Fruit fly (Drosophila melanogaster) whole organism, embryonic: Measurements from ENCODE around the gene CG13248.

Source experiments
- Ada2b ChIP-seq: fragments of 200-800 bp; sonication (Bioruptor generic); IDR thresholded peaks from 2 replicates; pipeline ENCODE4 v1.3.6; 2022; ENCODE audit warnings: missing biosample characterization, missing genetic modification characterization
- B-H1 ChIP-seq: fragments of 200-800 bp; sonication (Bioruptor generic); IDR thresholded peaks from 3 replicates; pipeline ENCODE4 v1.3.6; 2022; ENCODE audit warnings: missing biosample characterization, missing genetic modification characterization
- Bgb ChIP-seq: fragments of 200-800 bp; sonication (Bioruptor generic); IDR thresholded peaks from 2 replicates; pipeline ENCODE4 v1.3.6; 2022; ENCODE audit warnings: missing biosample characterization, missing genetic modification characterization; ENCODE audit not compliant: partially characterized antibody
- CG1024 ChIP-seq: fragments of 200-800 bp; sonication (Bioruptor generic); IDR thresholded peaks from 2 replicates; pipeline ENCODE4 v1.3.6; 2022; ENCODE audit warnings: missing biosample characterization, missing genetic modification characterization
- CG10274 ChIP-seq: fragments of 200-800 bp; sonication (Bioruptor generic); optimal IDR thresholded peaks from 3 replicates; lab custom pipeline; 2017; ENCODE audit warnings: missing biosample characterization, mild to moderate bottlenecking, missing genetic modification characterization
- CG11560 ChIP-seq: fragments of 200-800 bp; sonication (Bioruptor generic); IDR thresholded peaks from 3 replicates; pipeline ENCODE4 v1.3.6; 2022; ENCODE audit warnings: missing biosample characterization, missing genetic modification characterization
- CG1233 ChIP-seq: fragments of 200-800 bp; sonication (Bioruptor generic); optimal IDR thresholded peaks from 4 replicates; lab custom pipeline; 2018; ENCODE audit warnings: missing biosample characterization, mild to moderate bottlenecking, missing genetic modification characterization
- CG15073 ChIP-seq: fragments of 200-800 bp; sonication (Bioruptor generic); optimal IDR thresholded peaks from 2 replicates; lab custom pipeline; 2016; ENCODE audit warnings: missing biosample characterization, missing genetic modification characterization
- CG15514 ChIP-seq: fragments of 200-800 bp; sonication (Bioruptor generic); optimal IDR thresholded peaks from 3 replicates; lab custom pipeline; 2017; ENCODE audit warnings: missing biosample characterization, missing genetic modification characterization, mild to moderate bottlenecking, moderate library complexity, missing genetic modification reagents
- CG17359 ChIP-seq: fragments of 200-800 bp; sonication (Bioruptor generic); optimal IDR thresholded peaks from 3 replicates; lab custom pipeline; 2018; ENCODE audit warnings: missing biosample characterization, mild to moderate bottlenecking, missing genetic modification characterization, moderate library complexity
- CG18011 ChIP-seq: fragments of 200-800 bp; sonication (Bioruptor generic); optimal IDR thresholded peaks from 2 replicates; lab custom pipeline; 2017; ENCODE audit warnings: missing biosample characterization, missing genetic modification characterization, mild to moderate bottlenecking, moderate library complexity, missing genotype
- CG31365 ChIP-seq: fragments of 200-800 bp; sonication (Bioruptor generic); optimal IDR thresholded peaks from 2 replicates; lab custom pipeline; 2018; ENCODE audit warnings: missing biosample characterization, mild to moderate bottlenecking, missing genetic modification characterization
- CG32772 ChIP-seq: fragments of 200-800 bp; sonication (Bioruptor generic); IDR thresholded peaks from 2 replicates; pipeline ENCODE4 v1.3.6; 2022; ENCODE audit warnings: missing biosample characterization, missing genetic modification characterization
- CG33557 ChIP-seq: fragments of 200-800 bp; sonication (Bioruptor generic); optimal IDR thresholded peaks from 2 replicates; lab custom pipeline; 2019; ENCODE audit warnings: missing biosample characterization, mild to moderate bottlenecking, missing genetic modification characterization, moderate library complexity
- CG4730 ChIP-seq: fragments of 200-800 bp; sonication (Bioruptor generic); IDR thresholded peaks from 2 replicates; pipeline ENCODE4 v1.3.6; 2022; ENCODE audit warnings: missing biosample characterization, missing genetic modification characterization
- CG4820 ChIP-seq: fragments of 200-800 bp; sonication (Bioruptor generic); optimal IDR thresholded peaks from 3 replicates; lab custom pipeline; 2016; ENCODE audit warnings: missing biosample characterization, missing genetic modification characterization
- CG5180 ChIP-seq: fragments of 200-800 bp; sonication (Bioruptor generic); optimal IDR thresholded peaks from 3 replicates; lab custom pipeline; 2017; ENCODE audit warnings: missing biosample characterization, missing genetic modification characterization, mild to moderate bottlenecking, moderate library complexity, missing genetic modification reagents
- CG6791 ChIP-seq: fragments of 200-800 bp; sonication (Bioruptor generic); IDR thresholded peaks from 3 replicates; pipeline ENCODE4 v1.3.6; 2022; ENCODE audit warnings: missing biosample characterization, missing genetic modification characterization; ENCODE audit not compliant: partially characterized antibody
- CG7786 ChIP-seq: fragments of 200-800 bp; sonication (Bioruptor generic); optimal IDR thresholded peaks from 2 replicates; lab custom pipeline; 2016; ENCODE audit warnings: missing biosample characterization, missing genetic modification characterization
- CG8089 ChIP-seq: fragments of 200-800 bp; sonication (Bioruptor generic); optimal IDR thresholded peaks from 3 replicates; lab custom pipeline; 2016; ENCODE audit warnings: missing biosample characterization, missing genetic modification characterization
- CG8359 ChIP-seq: fragments of 200-800 bp; sonication (Bioruptor generic); optimal IDR thresholded peaks from 2 replicates; lab custom pipeline; 2017; ENCODE audit warnings: missing biosample characterization, mild to moderate bottlenecking, missing genetic modification characterization, borderline replicate concordance
- CG8944 ChIP-seq: fragments of 200-800 bp; sonication (Bioruptor generic); optimal IDR thresholded peaks from 3 replicates; lab custom pipeline; 2016; ENCODE audit warnings: missing biosample characterization, missing genetic modification characterization
- Chrac-16 ChIP-seq: fragments of 200-800 bp; sonication (Bioruptor generic); optimal IDR thresholded peaks from 3 replicates; lab custom pipeline; 2016; ENCODE audit warnings: missing biosample characterization, missing genetic modification characterization
- CkIIα-i1 ChIP-seq: fragments of 200-800 bp; sonication (Bioruptor generic); IDR thresholded peaks from 2 replicates; pipeline ENCODE4 v1.3.6; 2022; ENCODE audit warnings: missing biosample characterization, missing genetic modification characterization
- CoRest ChIP-seq: fragments of 200-800 bp; sonication (Bioruptor generic); optimal IDR thresholded peaks from 3 replicates; lab custom pipeline; 2018; ENCODE audit warnings: missing biosample characterization, mild to moderate bottlenecking, missing genetic modification characterization, moderate library complexity
- Doc3 ChIP-seq: fragments of 200-800 bp; sonication (Bioruptor generic); IDR thresholded peaks from 3 replicates; pipeline ENCODE4 v1.3.6; 2022; ENCODE audit warnings: missing biosample characterization, missing genetic modification characterization; ENCODE audit not compliant: partially characterized antibody
- Hey ChIP-seq: fragments of 200-800 bp; sonication (Bioruptor generic); optimal IDR thresholded peaks from 3 replicates; lab custom pipeline; 2018; ENCODE audit warnings: missing biosample characterization, mild to moderate bottlenecking, missing genetic modification characterization
- HmgZ ChIP-seq: fragments of 200-800 bp; sonication (Bioruptor generic); optimal IDR thresholded peaks from 2 replicates; lab custom pipeline; 2018; ENCODE audit warnings: missing biosample characterization, mild to moderate bottlenecking, missing genetic modification characterization
- Lpt ChIP-seq: fragments of >200 bp; optimal IDR thresholded peaks from 2 replicates; lab custom pipeline; 2018; ENCODE audit warnings: missing biosample characterization, missing genetic modification characterization
- Mad ChIP-seq: fragments of 200-800 bp; sonication (Bioruptor generic); optimal IDR thresholded peaks from 2 replicates; lab custom pipeline; 2016; ENCODE audit warnings: missing biosample characterization, missing genetic modification characterization
- Myb ChIP-seq: fragments of 200-800 bp; sonication (Bioruptor generic); optimal IDR thresholded peaks from 2 replicates; lab custom pipeline; 2016; ENCODE audit warnings: missing biosample characterization, missing genetic modification characterization
- Opbp ChIP-seq: fragments of 200-800 bp; sonication (Bioruptor generic); IDR thresholded peaks from 3 replicates; pipeline ENCODE4 v1.3.6; 2022; ENCODE audit warnings: missing biosample characterization, missing genetic modification characterization; ENCODE audit not compliant: partially characterized antibody
- Scr ChIP-seq: fragments of 200-800 bp; sonication (Bioruptor generic); IDR thresholded peaks from 2 replicates; pipeline ENCODE4 v1.3.6; 2022; ENCODE audit warnings: missing biosample characterization, missing genetic modification characterization; ENCODE audit not compliant: partially characterized antibody
- Stat92E ChIP-seq, 3 experiments: fragments of >200 bp in 2 of 3; fragments of 200-800 bp in 1 of 3; sonication (Bioruptor generic) in 1 of 3; optimal IDR thresholded peaks; 2 replicates each; lab custom pipeline; 2017 to 2019; ENCODE audit warnings: missing biosample characterization in 3 of 3, missing genetic modification characterization in 3 of 3, mild to moderate bottlenecking in 1 of 3, moderate library complexity in 1 of 3
- amos ChIP-seq: fragments of 200-800 bp; sonication (Bioruptor generic); IDR thresholded peaks from 2 replicates; pipeline ENCODE4 v1.3.6; 2022; ENCODE audit warnings: missing biosample characterization, missing genetic modification characterization; ENCODE audit not compliant: partially characterized antibody
- ash1 ChIP-seq: fragments of 200-800 bp; sonication (Bioruptor generic); optimal IDR thresholded peaks from 2 replicates; lab custom pipeline; 2018; ENCODE audit warnings: missing biosample characterization, mild to moderate bottlenecking, missing genetic modification characterization
- bbx ChIP-seq: fragments of 200-800 bp; sonication (Bioruptor generic); IDR thresholded peaks from 2 replicates; pipeline ENCODE4 v1.3.6; 2022; ENCODE audit warnings: missing biosample characterization, missing genetic modification characterization; ENCODE audit not compliant: partially characterized antibody
- cas ChIP-seq: fragments of 200-800 bp; sonication (Bioruptor generic); IDR thresholded peaks from 2 replicates; pipeline ENCODE4 v1.3.6; 2022; ENCODE audit warnings: missing biosample characterization, missing genetic modification characterization
- fd102C ChIP-seq: fragments of 200-800 bp; sonication (Bioruptor generic); optimal IDR thresholded peaks from 2 replicates; lab custom pipeline; 2018; ENCODE audit warnings: missing biosample characterization, mild to moderate bottlenecking, missing genetic modification characterization, moderate library complexity
- fd96Cb ChIP-seq: fragments of 200-800 bp; sonication (Bioruptor generic); optimal IDR thresholded peaks from 2 replicates; lab custom pipeline; 2018; ENCODE audit warnings: missing biosample characterization, mild to moderate bottlenecking, missing genetic modification characterization, moderate library complexity
- hbn ChIP-seq: fragments of 200-800 bp; sonication (Bioruptor generic); IDR thresholded peaks from 2 replicates; pipeline ENCODE4 v1.3.6; 2022; ENCODE audit warnings: missing biosample characterization, missing genetic modification characterization; ENCODE audit not compliant: partially characterized antibody
- lmd ChIP-seq: fragments of 200-800 bp; sonication (Bioruptor generic); IDR thresholded peaks from 2 replicates; pipeline ENCODE4 v1.3.6; 2022; ENCODE audit warnings: missing biosample characterization, missing genetic modification characterization
- nerfin-1 ChIP-seq: fragments of 200-800 bp; sonication (Bioruptor generic); optimal IDR thresholded peaks from 3 replicates; lab custom pipeline; 2019; ENCODE audit warnings: missing biosample characterization, mild to moderate bottlenecking, missing genetic modification characterization, moderate library complexity
- run ChIP-seq: fragments of 200-800 bp; sonication (Bioruptor generic); optimal IDR thresholded peaks from 3 replicates; lab custom pipeline; 2018; ENCODE audit warnings: missing biosample characterization, mild to moderate bottlenecking, missing genetic modification characterization
- sug ChIP-seq: fragments of 200-800 bp; optimal IDR thresholded peaks from 2 replicates; lab custom pipeline; 2019; ENCODE audit warnings: missing biosample characterization, mild to moderate bottlenecking, missing genetic modification characterization, moderate library complexity
- tup ChIP-seq: fragments of 200-800 bp; sonication (Bioruptor generic); optimal IDR thresholded peaks from 2 replicates; lab custom pipeline; 2016; ENCODE audit warnings: missing biosample characterization, mild to moderate bottlenecking, missing genetic modification characterization, moderate library complexity
- tx ChIP-seq: fragments of 200-800 bp; sonication (Bioruptor generic); optimal IDR thresholded peaks from 2 replicates; lab custom pipeline; 2016; ENCODE audit warnings: missing biosample characterization, missing genetic modification characterization
- zen ChIP-seq: fragments of 200-800 bp; sonication (Bioruptor generic); optimal IDR thresholded peaks from 3 replicates; lab custom pipeline; 2018; ENCODE audit warnings: missing biosample characterization, mild to moderate bottlenecking, missing genetic modification characterization, moderate library complexity

Gene CG13248

DNA sequence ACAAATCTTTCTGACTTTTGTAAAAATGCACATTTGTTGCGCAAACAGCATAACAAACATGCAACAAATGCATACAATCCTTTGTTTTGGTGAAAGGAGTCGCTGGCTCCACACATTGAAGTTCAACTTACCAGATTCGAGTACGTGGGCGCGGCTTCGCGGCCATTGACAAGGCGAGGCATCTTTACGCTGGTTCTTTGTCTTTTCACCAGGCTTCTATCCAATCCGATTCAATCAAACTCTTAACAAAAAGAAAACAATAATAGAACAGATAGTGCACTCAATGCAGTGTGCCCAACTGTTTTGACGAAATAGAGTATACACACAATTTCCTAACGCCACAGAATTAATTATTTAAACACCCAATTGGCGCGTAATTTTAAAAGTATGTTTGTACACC, 19.8 kb upstream of the CG13248 start, which contains the start of gene CG5262 (continued):
- peak; percentile 44 for TF ChIP-seq CG15514 (GFP tag; lab: Kevin White, UChicago)
- TF ChIP-seq, all 482 proteins: peak for 41

DNA sequence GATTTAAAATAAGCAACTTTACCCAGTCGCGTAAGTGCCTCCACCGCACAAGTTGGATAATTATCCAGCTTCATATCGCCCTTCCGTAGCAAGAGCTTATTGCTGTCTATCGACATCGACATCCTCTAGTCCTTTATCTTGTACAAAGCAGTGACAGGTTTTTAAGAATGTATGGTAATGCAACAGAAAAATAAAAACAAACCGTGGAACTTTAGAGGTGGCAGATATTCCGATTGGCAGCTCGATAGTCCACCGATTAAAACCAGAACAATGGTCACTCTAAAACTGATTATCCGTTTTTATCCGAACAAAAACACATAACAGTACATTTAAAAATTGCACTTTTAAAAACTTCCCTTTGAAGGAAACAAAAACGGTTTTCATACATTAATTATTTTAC, 17.1 kb upstream of the CG13248 start, which contains the start of gene CG5274:
TSS of gene CG5274 (minus strand) at position 218 of the 400 bp plus-strand sequence.
- TF ChIP-seq Ada2b (GFP tag; lab: Robert Waterston, UW) (no peak), CkIIα-i1 (GFP tag; lab: Robert Waterston, UW) (no peak), lmd (no peak), B-H1 (GFP tag; lab: Robert Waterston, UW) (no peak), CG15073 (GFP tag; lab: Kevin White, UChicago) (no peak), Myb (GFP tag; lab: Kevin White, UChicago) (peak; percentile 62), Scr (GFP tag; lab: Robert Waterston, UW) (peak; percentile 42), zen (no peak), fd102C (GFP tag; lab: Kevin White, UChicago) (no peak), tup (GFP tag; lab: Kevin White, UChicago) (no peak), CG4820 (GFP tag; lab: Kevin White, UChicago) (no peak), HmgZ (no peak), CG4730 (no peak), CG5180 (GFP tag; lab: Kevin White, UChicago) (no peak), Bgb (GFP tag; lab: Robert Waterston, UW) (no peak; the same call in 1 of the 2 replicates), nerfin-1 (tag; lab: Kevin White, UChicago) (peak; percentile 33), Stat92E (GFP tag; optimal IDR thresholded peaks at IDR 0.05; lab: Kevin White, UChicago) (no peak), CG8359 (GFP tag; lab: Kevin White, UChicago) (no peak), tx (GFP tag; lab: Kevin White, UChicago) (no peak), CG1233 (GFP tag; lab: Kevin White, UChicago) (no peak), CG7786 (GFP tag; lab: Kevin White, UChicago) (no peak), bbx (GFP tag; lab: Robert Waterston, UW) (peak; percentile 52; the same call in 1 of the 2 replicates), CG1024 (no peak), sug (no peak), fd96Cb (no peak), Opbp (GFP tag; lab: Robert Waterston, UW) (no peak), CG6791 (GFP tag; lab: Robert Waterston, UW) (peak; percentile 70), cas (GFP tag; lab: Robert Waterston, UW) (no peak), CG8089 (GFP tag; lab: Kevin White, UChicago) (no peak), CG8944 (no peak), Lpt (GFP tag; lab: Kevin White, UChicago) (no peak), Hey (no peak), CG11560 (tag; lab: Robert Waterston, UW) (no peak), Chrac-16 (GFP tag; lab: Kevin White, UChicago) (no peak), CG31365 (tag; lab: Kevin White, UChicago) (no peak), run (no peak), CG10274 (no peak), CG17359 (no peak), CG32772 (GFP tag; lab: Robert Waterston, UW) (no peak), Mad (GFP tag; lab: Kevin White, UChicago) (no peak), CG18011 (GFP tag; lab: Kevin White, UChicago) (no peak), hbn (GFP tag; lab: Robert Waterston, UW) (peak; percentile 27; the same call in 1 of the 2 replicates), CoRest (tag; lab: Kevin White, UChicago) (no peak), amos (GFP tag; lab: Robert Waterston, UW) (peak; percentile 58; the same call in 1 of the 2 replicates), ash1 (GFP tag; lab: Kevin White, UChicago) (no peak), CG33557 (GFP tag; lab: Kevin White, UChicago) (no peak), Doc3 (GFP tag; lab: Robert Waterston, UW) (peak; percentile 30; the same call in 1 of the 3 replicates)
